Worm (Caenorhabditis elegans): ENCODE data around the gene srw-103.

- TF ChIP-seq mdl-1 (tag; optimal IDR thresholded peaks at IDR 0.05) (no peak), egl-27 (tag; optimal IDR thresholded peaks at IDR 0.05) (no peak), F13H6.1 (tag; optimal IDR thresholded peaks at IDR 0.05) (no peak), Y55F3AM.14 (GFP tag; optimal IDR thresholded peaks at IDR 0.05) (no peak), nhr-11 (tag; optimal IDR thresholded peaks at IDR 0.05) (no peak)
Observed at ce11 chrV:1719927-1720326, 2.9 kb downstream of the srw-103 start, which contains the start of gene srw-102.

All from whole organism, L2 larva.